Worm (Caenorhabditis elegans) whole organism, midembryonic: ENCODE data around the gene ugt-65.

Source experiments
- T22C8.4 ChIP-seq: fragments of 200-800 bp; sonication (Bioruptor generic); IDR thresholded peaks from 2 replicates; pipeline ENCODE4 v1.3.6; 2022; ENCODE audit warnings: missing genetic modification characterization, missing compliant biosample characterization
- flt-1 ChIP-seq: fragments of 200-800 bp; sonication (Bioruptor generic); IDR thresholded peaks from 2 replicates; pipeline ENCODE4 v1.3.6; 2022; ENCODE audit warnings: missing genetic modification characterization, missing compliant biosample characterization
- med-1 ChIP-seq: sonication (generic microtip); optimal IDR thresholded peaks from 2 replicates; lab custom pipeline; 2017; ENCODE audit warnings: missing genetic modification characterization, mild to moderate bottlenecking, missing compliant biosample characterization, antibody characterized with exemption, missing genetic modification reagents; ENCODE audit not compliant: insufficient read depth

- TF ChIP-seq med-1 (GFP tag; lab: Kevin White, UChicago), result no peak
- no peak for TF ChIP-seq T22C8.4
- no peak for TF ChIP-seq flt-1 (GFP tag; lab: Robert Waterston, UW)
Measured at ce11 chrIV:12389951-12390350, 30.5 kb upstream of the ugt-65 start, which contains the start of gene spe-45.
